Fruit fly (Drosophila melanogaster): ENCODE data around the gene Jwa.

Gene Jwa

DNA sequence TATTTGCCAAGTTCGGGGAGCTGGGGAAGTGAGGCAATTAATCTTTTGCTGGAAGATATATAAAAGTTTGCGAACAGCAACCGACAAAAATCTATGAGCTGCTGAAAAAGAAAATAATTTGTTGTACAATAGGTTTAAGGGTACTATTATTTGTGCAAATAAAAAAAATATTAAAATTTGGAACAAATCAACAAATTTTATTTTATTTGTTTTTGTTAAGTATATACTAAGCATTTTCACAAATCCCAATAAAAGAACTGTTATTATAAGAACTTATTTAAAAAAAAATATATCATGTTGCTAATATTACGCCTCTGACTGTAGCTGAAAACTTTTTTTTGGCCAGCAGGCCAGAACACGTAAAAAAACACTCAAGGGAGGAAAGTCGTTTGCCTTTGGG, 47.4 kb downstream of the Jwa start (continued):
- TF ChIP-seq CG8388 (GFP tag; optimal IDR thresholded peaks at IDR 0.05) (no peak), CG43689 (GFP tag; IDR thresholded peaks at IDR 0.05) (no peak), sim (GFP tag; IDR thresholded peaks at IDR 0.05) (no peak), tin (GFP tag; optimal IDR thresholded peaks at IDR 0.05) (no peak), sc (optimal IDR thresholded peaks at IDR 0.05) (no peak), sc (GFP tag; optimal IDR thresholded peaks at IDR 0.05) (no peak), Bgb (GFP tag; IDR thresholded peaks at IDR 0.05; ENCODE audit: partially characterized antibody) (no peak), D19B (GFP tag; optimal IDR thresholded peaks at IDR 0.05) (no peak), so (GFP tag; IDR thresholded peaks at IDR 0.05) (no peak), toy (GFP tag; IDR thresholded peaks at IDR 0.05) (no peak), Vsx1 (GFP tag; optimal IDR thresholded peaks at IDR 0.05) (no peak), dan (GFP tag; IDR thresholded peaks at IDR 0.05) (no peak), fd96Cb (tag; optimal IDR thresholded peaks at IDR 0.05) (peak; percentile 21), aop (GFP tag; IDR thresholded peaks at IDR 0.05) (no peak), ab (GFP tag; optimal IDR thresholded peaks at IDR 0.05) (no peak), CG31365 (tag; optimal IDR thresholded peaks at IDR 0.05) (no peak), CG10959 (GFP tag; IDR thresholded peaks at IDR 0.05) (no peak), eyg (GFP tag; optimal IDR thresholded peaks at IDR 0.05) (no peak), rib (GFP tag; IDR thresholded peaks at IDR 0.05) (no peak), HLH4C (GFP tag; IDR thresholded peaks at IDR 0.05; ENCODE audit: partially characterized antibody) (no peak), pros (GFP tag; optimal IDR thresholded peaks at IDR 0.05) (no peak), Tbp (GFP tag; optimal IDR thresholded peaks at IDR 0.05) (no peak), CG10274 (GFP tag; optimal IDR thresholded peaks at IDR 0.05) (no peak), Side (GFP tag; optimal IDR thresholded peaks at IDR 0.05) (no peak), CG17385 (GFP tag; optimal IDR thresholded peaks at IDR 0.05) (no peak), Aef1 (GFP tag; IDR thresholded peaks at IDR 0.05) (no peak), Meics (GFP tag; optimal IDR thresholded peaks at IDR 0.05) (peak; percentile 67), nau (GFP tag; optimal IDR thresholded peaks at IDR 0.05) (no peak), CG11247 (GFP tag; IDR thresholded peaks at IDR 0.05) (no peak), odd (GFP tag; optimal IDR thresholded peaks at IDR 0.05) (no peak), Abd-B (GFP tag; optimal IDR thresholded peaks at IDR 0.05) (peak; percentile 33), gro (GFP tag; optimal IDR thresholded peaks at IDR 0.05) (no peak), amos (GFP tag; IDR thresholded peaks at IDR 0.05; ENCODE audit: partially characterized antibody) (no peak), org-1 (GFP tag; optimal IDR thresholded peaks at IDR 0.05) (no peak), CG8924 (tag; optimal IDR thresholded peaks at IDR 0.05) (peak; percentile 1), CG33213 (GFP tag; optimal IDR thresholded peaks at IDR 0.05) (no peak), mld (GFP tag; IDR thresholded peaks at IDR 0.05; ENCODE audit: partially characterized antibody) (no peak), Hr51 (GFP tag; optimal IDR thresholded peaks at IDR 0.05) (peak in 1 of 2 experiments; percentile 52), CG15073 (GFP tag; optimal IDR thresholded peaks at IDR 0.05) (no peak), CG9215 (GFP tag; IDR thresholded peaks at IDR 0.05) (0 out of 2 replicates have a peak, but pooled peaks have one; percentile 21), slbo (GFP tag; IDR thresholded peaks at IDR 0.05) (peak; percentile 41; the same call in 1 of the 2 replicates), grau (tag; optimal IDR thresholded peaks at IDR 0.05) (peak; percentile 35), pita (GFP tag; optimal IDR thresholded peaks at IDR 0.05) (no peak), CG11504 (tag; optimal IDR thresholded peaks at IDR 0.05) (peak; percentile 72), CG42726 (GFP tag; IDR thresholded peaks at IDR 0.05; ENCODE audit: partially characterized antibody) (no peak), zf30C (GFP tag; optimal IDR thresholded peaks at IDR 0.05) (no peak), CG16863 (GFP tag; optimal IDR thresholded peaks at IDR 0.05) (no peak), CG14965 (GFP tag; optimal IDR thresholded peaks at IDR 0.05; ENCODE audit: borderline replicate concordance) (no peak), gfzf (GFP tag; optimal IDR thresholded peaks at IDR 0.05) (no peak), dpn (GFP tag; optimal IDR thresholded peaks at IDR 0.05) (no peak), sima (GFP tag; optimal IDR thresholded peaks at IDR 0.05) (no peak), nerfin-1 (tag; optimal IDR thresholded peaks at IDR 0.05) (no peak)

All from whole organism, embryonic.